Fruit fly (Drosophila melanogaster) whole organism, prepupa: ENCODE data around the gene CG33700.

Experiments used
- Blimp-1 ChIP-seq: fragments of 200-800 bp; sonication (Bioruptor generic); optimal IDR thresholded peaks from 3 replicates; lab custom pipeline; 2017; ENCODE audit warnings: missing biosample characterization, missing genetic modification characterization, mild to moderate bottlenecking, moderate library complexity, missing genetic modification reagents
- CG10669 ChIP-seq: fragments of 200-800 bp; sonication (Bioruptor generic); optimal IDR thresholded peaks from 3 replicates; lab custom pipeline; 2018; ENCODE audit warnings: missing biosample characterization, mild to moderate bottlenecking, missing genetic modification characterization, moderate library complexity
- CG11762 ChIP-seq: fragments of 200-800 bp; sonication (Bioruptor generic); optimal IDR thresholded peaks from 3 replicates; lab custom pipeline; 2016; ENCODE audit warnings: missing biosample characterization, missing genetic modification characterization; ENCODE audit not compliant: insufficient read depth
- CG11902 ChIP-seq: fragments of 200-800 bp; sonication (Bioruptor generic); optimal IDR thresholded peaks from 3 replicates; lab custom pipeline; 2016; ENCODE audit warnings: missing biosample characterization, missing genetic modification characterization
- CG16779 ChIP-seq: fragments of 200-800 bp; sonication (Bioruptor generic); optimal IDR thresholded peaks from 3 replicates; lab custom pipeline; 2017; ENCODE audit warnings: missing biosample characterization, mild to moderate bottlenecking, missing genetic modification characterization
- CG31627 ChIP-seq: fragments of 200-800 bp; sonication (Bioruptor generic); optimal IDR thresholded peaks from 3 replicates; lab custom pipeline; 2016; ENCODE audit warnings: missing biosample characterization, missing genetic modification characterization
- CG34406 ChIP-seq: fragments of 200-800 bp; sonication (Bioruptor generic); optimal IDR thresholded peaks from 3 replicates; lab custom pipeline; 2016; ENCODE audit warnings: missing biosample characterization, missing genetic modification characterization
- CG3919 ChIP-seq: fragments of 200-800 bp; sonication (Bioruptor generic); optimal IDR thresholded peaks from 3 replicates; lab custom pipeline; 2016; ENCODE audit warnings: missing biosample characterization, missing genetic modification characterization
- CG6276 ChIP-seq: fragments of 200-800 bp; sonication (Bioruptor generic); optimal IDR thresholded peaks from 2 replicates; lab custom pipeline; 2017; ENCODE audit warnings: missing biosample characterization, mild to moderate bottlenecking, missing genetic modification characterization
- CG6854 ChIP-seq: fragments of 200-800 bp; sonication (Bioruptor generic); optimal IDR thresholded peaks from 2 replicates; lab custom pipeline; 2017; ENCODE audit warnings: missing biosample characterization, mild to moderate bottlenecking, missing genetic modification characterization
- CG7368 ChIP-seq: fragments of 200-800 bp; sonication (Bioruptor generic); optimal IDR thresholded peaks from 3 replicates; lab custom pipeline; 2016; ENCODE audit warnings: missing biosample characterization, missing genetic modification characterization
- CG8119 ChIP-seq: fragments of 200-800 bp; sonication (Bioruptor generic); IDR thresholded peaks from 3 replicates; pipeline ENCODE4 v1.3.6; 2022; ENCODE audit warnings: missing biosample characterization, missing genetic modification characterization
- CG8319 ChIP-seq: fragments of 200-800 bp; sonication (Bioruptor generic); optimal IDR thresholded peaks from 3 replicates; lab custom pipeline; 2016; ENCODE audit warnings: missing biosample characterization, missing genetic modification characterization
- CG8632 ChIP-seq: fragments of 200-800 bp; sonication (Bioruptor generic); optimal IDR thresholded peaks from 3 replicates; lab custom pipeline; 2016; ENCODE audit warnings: missing biosample characterization, missing genetic modification characterization
- CG9139 ChIP-seq: fragments of 200-800 bp; sonication (Bioruptor generic); optimal IDR thresholded peaks from 3 replicates; lab custom pipeline; 2017; ENCODE audit warnings: missing biosample characterization, mild to moderate bottlenecking, missing genetic modification characterization
- Eip78C ChIP-seq: fragments of 200-800 bp; sonication (Bioruptor generic); peaks from one replicate; lab custom pipeline; 2016; ENCODE audit warnings: missing biosample characterization, missing genetic modification characterization
- Gug ChIP-seq: fragments of 200-800 bp; sonication (Bioruptor generic); IDR thresholded peaks from 2 replicates; pipeline ENCODE4 v1.3.6; 2022; ENCODE audit warnings: missing biosample characterization, missing genetic modification characterization
- Hr38 ChIP-seq: sonication (Bioruptor generic); optimal IDR thresholded peaks from 2 replicates; lab custom pipeline; 2016; ENCODE audit warnings: missing biosample characterization, missing genetic modification characterization
- Lpt ChIP-seq: fragments of 200-800 bp; sonication (Bioruptor generic); optimal IDR thresholded peaks from 3 replicates; lab custom pipeline; 2016; ENCODE audit warnings: missing biosample characterization, missing genetic modification characterization
- Met ChIP-seq: fragments of 200-800 bp; sonication (Bioruptor generic); optimal IDR thresholded peaks from 3 replicates; lab custom pipeline; 2016; ENCODE audit warnings: missing biosample characterization, missing genetic modification characterization
- Sox14 ChIP-seq: fragments of 200-800 bp; sonication (Bioruptor generic); optimal IDR thresholded peaks from 3 replicates; lab custom pipeline; 2016; ENCODE audit warnings: missing biosample characterization, missing genetic modification characterization
- Sox15 ChIP-seq: fragments of 200-800 bp; sonication (Bioruptor generic); optimal IDR thresholded peaks from 3 replicates; lab custom pipeline; 2016; ENCODE audit warnings: missing biosample characterization, missing genetic modification characterization
- achi ChIP-seq: fragments of 200-800 bp; sonication (Bioruptor generic); optimal IDR thresholded peaks from 3 replicates; lab custom pipeline; 2016; ENCODE audit warnings: missing biosample characterization, missing genetic modification characterization
- cyc ChIP-seq: fragments of 200-800 bp; sonication (Bioruptor generic); optimal IDR thresholded peaks from 3 replicates; lab custom pipeline; 2016; ENCODE audit warnings: missing biosample characterization, missing genetic modification characterization
- dac ChIP-seq: fragments of 200-800 bp; sonication (Bioruptor generic); optimal IDR thresholded peaks from 2 replicates; lab custom pipeline; 2017; ENCODE audit warnings: missing biosample characterization, mild to moderate bottlenecking, missing genetic modification characterization
- dsx ChIP-seq: fragments of 200-800 bp; optimal IDR thresholded peaks from 3 replicates; lab custom pipeline; 2019; ENCODE audit warnings: missing biosample characterization, mild to moderate bottlenecking, missing genetic modification characterization, moderate library complexity; ENCODE audit not compliant: poor library complexity, severe bottlenecking
- esn ChIP-seq: fragments of 200-800 bp; sonication (Bioruptor generic); optimal IDR thresholded peaks from 2 replicates; lab custom pipeline; 2016; ENCODE audit warnings: missing biosample characterization, mild to moderate bottlenecking, missing genetic modification characterization, moderate library complexity
- fd59A ChIP-seq: fragments of 200-800 bp; sonication (Bioruptor generic); optimal IDR thresholded peaks from 2 replicates; lab custom pipeline; 2017; ENCODE audit warnings: missing biosample characterization, mild to moderate bottlenecking, missing genetic modification characterization, missing genetic modification reagents
- fd85E ChIP-seq: fragments of 200-800 bp; sonication (Bioruptor generic); optimal IDR thresholded peaks from 3 replicates; lab custom pipeline; 2016; ENCODE audit warnings: missing biosample characterization, missing genetic modification characterization
- fkh ChIP-seq: fragments of 200-800 bp; sonication (Bioruptor generic); optimal IDR thresholded peaks from 3 replicates; lab custom pipeline; 2017; ENCODE audit warnings: missing biosample characterization, mild to moderate bottlenecking, missing genetic modification characterization, moderate library complexity
- lz ChIP-seq: fragments of 200-800 bp; sonication (Bioruptor generic); optimal IDR thresholded peaks from 3 replicates; lab custom pipeline; 2016; ENCODE audit warnings: missing biosample characterization, missing genetic modification characterization
- net ChIP-seq: fragments of 200-800 bp; sonication (Bioruptor generic); optimal IDR thresholded peaks from 3 replicates; lab custom pipeline; 2016; ENCODE audit warnings: missing biosample characterization, missing genetic modification characterization
- pdm3 ChIP-seq: fragments of 200-800 bp; sonication (Bioruptor generic); optimal IDR thresholded peaks from 3 replicates; lab custom pipeline; 2016; ENCODE audit warnings: missing biosample characterization, missing genetic modification characterization
- svp ChIP-seq: fragments of 200-800 bp; sonication (Bioruptor generic); peaks from one replicate; lab custom pipeline; 2016; ENCODE audit warnings: missing biosample characterization, missing genetic modification characterization

CG33700 gene

dm6 chr3L:9546875-9547324 lies 21.6 kb upstream of the CG33700 start, which contains the start of gene CG42673 (continued):
- TF ChIP-seq dsx (GFP tag; lab: Kevin White, UChicago) = peak; percentile 26
- peak; percentile 64 for TF ChIP-seq svp (GFP tag; lab: Kevin White, UChicago)
- no peak for TF ChIP-seq CG11902 (GFP tag; lab: Kevin White, UChicago)

- no peak for TF ChIP-seq CG31627 (GFP tag; lab: Kevin White, UChicago)
- no peak for TF ChIP-seq net (GFP tag; lab: Kevin White, UChicago)
- TF ChIP-seq Sox14 = no peak
- TF ChIP-seq fkh (GFP tag; lab: Kevin White, UChicago) = no peak
Measured at dm6 chr3L:9543899-9544298, 18.6 kb upstream of the CG33700 start, which contains the start of gene Ir67a. Gene Ir67a (minus strand): TSS chr3L:9543999.

dm6 chr3L:9528835-9529234 lies 3.5 kb upstream of the CG33700 start, which contains the start of gene Or67a:
Gene Or67a (plus strand): TSS chr3L:9529067.
- TF ChIP-seq fd85E (GFP tag; lab: Kevin White, UChicago) (no peak), fkh (GFP tag; lab: Kevin White, UChicago) (no peak), Lpt (peak; percentile 17), CG8632 (GFP tag; lab: Kevin White, UChicago) (no peak), Hr38 (no peak), Eip78C (GFP tag; lab: Kevin White, UChicago) (peak; percentile 56), CG11762 (no peak), CG6276 (GFP tag; lab: Kevin White, UChicago) (peak; percentile 4), CG3919 (GFP tag; lab: Kevin White, UChicago) (no peak), CG8119 (GFP tag; lab: Robert Waterston, UW) (no peak), Blimp-1 (GFP tag; lab: Kevin White, UChicago) (peak; percentile 80), Sox14 (no peak), achi (GFP tag; lab: Kevin White, UChicago) (no peak), CG31627 (GFP tag; lab: Kevin White, UChicago) (no peak)

dm6 chr3L:9513309-9513708 lies 12.0 kb downstream of the CG33700 start, which contains the start of gene CG33702:
Gene CG33702 (minus strand): TSS chr3L:9513409.
- no peak for TF ChIP-seq net (GFP tag; lab: Kevin White, UChicago)
- TF ChIP-seq CG31627 (GFP tag; lab: Kevin White, UChicago) = no peak
- no peak for TF ChIP-seq CG9139
- no peak for TF ChIP-seq dac (GFP tag; lab: Kevin White, UChicago)
- TF ChIP-seq Hr38 = no peak
- no peak for TF ChIP-seq Met (GFP tag; lab: Kevin White, UChicago)
- TF ChIP-seq CG6854 (GFP tag; lab: Kevin White, UChicago) = no peak
- TF ChIP-seq CG34406 (GFP tag; lab: Kevin White, UChicago) = no peak
- no peak for TF ChIP-seq esn (GFP tag; lab: Kevin White, UChicago)
- no peak for TF ChIP-seq fd59A (GFP tag; lab: Kevin White, UChicago)
- TF ChIP-seq CG16779 (tag; lab: Kevin White, UChicago) = no peak
- no peak for TF ChIP-seq CG7368 (GFP tag; lab: Kevin White, UChicago)
- no peak for TF ChIP-seq cyc (GFP tag; lab: Kevin White, UChicago)
- no peak for TF ChIP-seq CG8632 (GFP tag; lab: Kevin White, UChicago)
- no peak for TF ChIP-seq Sox15 (GFP tag; lab: Kevin White, UChicago)
- no peak for TF ChIP-seq lz (GFP tag; lab: Kevin White, UChicago)
- no peak for TF ChIP-seq CG11902 (GFP tag; lab: Kevin White, UChicago)

dm6 chr3L:9512560-9512959 lies 12.8 kb downstream of the CG33700 start, which contains the start of gene CG33703:
Gene CG33703 (minus strand): TSS chr3L:9512660.
- TF ChIP-seq Gug = no peak
- TF ChIP-seq Eip78C (GFP tag; lab: Kevin White, UChicago) = no peak
- TF ChIP-seq pdm3 (GFP tag; lab: Kevin White, UChicago) = no peak
- TF ChIP-seq CG8319 (GFP tag; lab: Kevin White, UChicago) = no peak
- no peak for TF ChIP-seq CG10669 (GFP tag; lab: Kevin White, UChicago)
